Fruit fly (Drosophila melanogaster) whole organism, embryonic: ENCODE measurements around the gene cbt.

ENCODE experiments used
- Doc2 ChIP-seq: fragments of 200-800 bp; sonication (Bioruptor generic); IDR thresholded peaks from 2 replicates; pipeline ENCODE4 v1.3.6; 2022; ENCODE audit warnings: missing biosample characterization, missing genetic modification characterization
- Med ChIP-seq: fragments of 200-800 bp; sonication (Bioruptor generic); peaks from one replicate; lab custom pipeline; 2016; ENCODE audit warnings: missing biosample characterization, missing genetic modification characterization, mild to moderate bottlenecking, inconsistent platforms, moderate library complexity
- otp ChIP-seq: fragments of 200-800 bp; sonication (Bioruptor generic); IDR thresholded peaks from 3 replicates; pipeline ENCODE4, ENCODE4 v1.3.6; 2022; ENCODE audit warnings: missing biosample characterization, missing genetic modification characterization

cbt gene

dm6 chr2L:426449-426848, 53.0 kb downstream of the cbt start:
- TF ChIP-seq Med (GFP tag; lab: Kevin White, UChicago) (peak; percentile 17), otp (GFP tag; lab: Robert Waterston, UW) (no peak), Doc2 (GFP tag; lab: Robert Waterston, UW) (no peak)
